Worm (Caenorhabditis elegans): Measurements from ENCODE around the gene fbxa-22.

The fbxa-22 gene

ce11 chrIII:910540-911311 is 27.9 kb upstream of the fbxa-22 start, which contains the start of the genes F23H11.5 and bra-2 (continued):
- no peak for TF ChIP-seq flh-1 (GFP tag; optimal IDR thresholded peaks at IDR 0.05)
- TF ChIP-seq nhr-76 (tag; optimal IDR thresholded peaks at IDR 0.05), result no peak
- TF ChIP-seq nhr-237 (tag; optimal IDR thresholded peaks at IDR 0.05), result no peak
- TF ChIP-seq tbx-8 (GFP tag; optimal IDR thresholded peaks at IDR 0.05), result no peak
- no peak for TF ChIP-seq unc-39 (tag; optimal IDR thresholded peaks at IDR 0.05)
- no peak for TF ChIP-seq elt-3 (tag; optimal IDR thresholded peaks at IDR 0.05)

- TF ChIP-seq mep-1 (tag; optimal IDR thresholded peaks at IDR 0.05) (no peak), ceh-43 (GFP tag; optimal IDR thresholded peaks at IDR 0.05) (no peak), nhr-12 (tag; optimal IDR thresholded peaks at IDR 0.05) (no peak), flh-1 (GFP tag; optimal IDR thresholded peaks at IDR 0.05) (no peak), unc-39 (tag; optimal IDR thresholded peaks at IDR 0.05) (no peak), nhr-28 (tag; optimal IDR thresholded peaks at IDR 0.05) (no peak), nhr-237 (tag; optimal IDR thresholded peaks at IDR 0.05) (no peak), ceh-39 (tag; optimal IDR thresholded peaks at IDR 0.05) (no peak), elt-1 (tag; optimal IDR thresholded peaks at IDR 0.05; ENCODE audit: borderline replicate concordance, insufficient read depth) (no peak), lin-32 (GFP tag; optimal IDR thresholded peaks at IDR 0.05) (no peak), tbx-8 (GFP tag; optimal IDR thresholded peaks at IDR 0.05) (no peak), M03D4.4 (tag; optimal IDR thresholded peaks at IDR 0.05) (no peak)
These were observed 21.8 kb upstream of the fbxa-22 start, which contains the start of gene idpp-13 for ce11 chrIII:916897-917296. TSS of gene idpp-13 (minus strand) at chrIII:916997.

ce11 chrIII:919322-919721 is 19.3 kb upstream of the fbxa-22 start, which contains the start of gene F23H11.7:
TSS of gene F23H11.7 (minus strand) at chrIII:919422.
- TF ChIP-seq hlh-1 (tag; optimal IDR thresholded peaks at IDR 0.05) (no peak), elt-1 (tag; optimal IDR thresholded peaks at IDR 0.05; ENCODE audit: borderline replicate concordance, insufficient read depth) (no peak), ceh-39 (tag; optimal IDR thresholded peaks at IDR 0.05) (no peak), lsy-2 (tag; optimal IDR thresholded peaks at IDR 0.05) (no peak), tbx-8 (GFP tag; optimal IDR thresholded peaks at IDR 0.05) (no peak), ztf-11 (tag; optimal IDR thresholded peaks at IDR 0.05) (no peak), lin-13 (tag; optimal IDR thresholded peaks at IDR 0.05) (no peak), elt-3 (tag; optimal IDR thresholded peaks at IDR 0.05) (no peak), blmp-1 (tag; optimal IDR thresholded peaks at IDR 0.05) (no peak), zip-8 (tag; optimal IDR thresholded peaks at IDR 0.05) (no peak), nhr-237 (tag; optimal IDR thresholded peaks at IDR 0.05) (no peak)

ce11 chrIII:926216-926615 is 12.5 kb upstream of the fbxa-22 start, which contains the start of gene pef-1:
TSS of gene pef-1 (minus strand) at chrIII:926316.
- TF ChIP-seq tbx-8 (GFP tag; optimal IDR thresholded peaks at IDR 0.05) (no peak), ces-1 (GFP tag; optimal IDR thresholded peaks at IDR 0.05) (no peak), lin-13 (tag; optimal IDR thresholded peaks at IDR 0.05) (no peak), M03D4.4 (tag; optimal IDR thresholded peaks at IDR 0.05) (no peak), nhr-28 (tag; optimal IDR thresholded peaks at IDR 0.05) (no peak), zip-8 (tag; optimal IDR thresholded peaks at IDR 0.05) (no peak), sptf-1 (tag; optimal IDR thresholded peaks at IDR 0.05) (no peak), unc-120 (tag; optimal IDR thresholded peaks at IDR 0.05; ENCODE audit: poor library complexity, severe bottlenecking) (no peak), unc-39 (tag; optimal IDR thresholded peaks at IDR 0.05) (no peak), blmp-1 (tag; optimal IDR thresholded peaks at IDR 0.05) (no peak), nhr-12 (tag; optimal IDR thresholded peaks at IDR 0.05) (no peak), unc-62 (GFP tag; optimal IDR thresholded peaks at IDR 0.05) (no peak)

ce11 chrIII:931405-931804 is 7.3 kb upstream of the fbxa-22 start:
- TF ChIP-seq mls-2 (tag; optimal IDR thresholded peaks at IDR 0.05), result peak; percentile 95
- peak; percentile 75 for TF ChIP-seq ceh-83 (GFP tag; optimal IDR thresholded peaks at IDR 0.05)
- TF ChIP-seq unc-120 (tag; optimal IDR thresholded peaks at IDR 0.05; ENCODE audit: poor library complexity, severe bottlenecking), result peak; percentile 49
- peak; percentile 49 for TF ChIP-seq cnd-1 (tag; optimal IDR thresholded peaks at IDR 0.05)
- peak; percentile 96 for TF ChIP-seq sptf-1 (tag; optimal IDR thresholded peaks at IDR 0.05)
- TF ChIP-seq ceh-43 (GFP tag; optimal IDR thresholded peaks at IDR 0.05), result peak; percentile 50
- TF ChIP-seq sem-2 (GFP tag; optimal IDR thresholded peaks at IDR 0.05), result peak; percentile 44
- peak; percentile 91 for TF ChIP-seq M03D4.4 (tag; optimal IDR thresholded peaks at IDR 0.05)
- peak; percentile 85 for TF ChIP-seq lin-32 (GFP tag; optimal IDR thresholded peaks at IDR 0.05)
- TF ChIP-seq tbx-8 (GFP tag; optimal IDR thresholded peaks at IDR 0.05), result peak; percentile 88
- peak; percentile 72 for TF ChIP-seq bed-3 (GFP tag; optimal IDR thresholded peaks at IDR 0.05)

Data from whole organism, mixed stage, embryonic.